Fruit fly (Drosophila melanogaster): ENCODE measurements around the gene Anp.

Gene Anp

dm6 chr3R:30195606-30196049, 14.1 kb upstream of the Anp start (continued):
- TF ChIP-seq Hmx (GFP tag; optimal IDR thresholded peaks at IDR 0.05), result no peak
- TF ChIP-seq CG15073 (GFP tag; optimal IDR thresholded peaks at IDR 0.05), result no peak
- no peak for TF ChIP-seq bab2 (GFP tag; optimal IDR thresholded peaks at IDR 0.05)
- TF ChIP-seq Sox100B (GFP tag; optimal IDR thresholded peaks at IDR 0.05), result no peak
- 0 out of 2 replicates have a peak, but pooled peaks have one; percentile 10 for TF ChIP-seq ato (GFP tag; IDR thresholded peaks at IDR 0.05; ENCODE audit: partially characterized antibody)
- TF ChIP-seq CG15601 (tag; optimal IDR thresholded peaks at IDR 0.05), result peak; percentile 40
- TF ChIP-seq Dip3 (GFP tag; optimal IDR thresholded peaks at IDR 0.05), result peak; percentile 14
- TF ChIP-seq Kr (GFP tag; optimal IDR thresholded peaks at IDR 0.05), result no peak
- TF ChIP-seq CG4854 (GFP tag; optimal IDR thresholded peaks at IDR 0.05), result no peak
- peak; percentile 35 for TF ChIP-seq CG12071 (GFP tag; optimal IDR thresholded peaks at IDR 0.05)
- TF ChIP-seq CG1233 (GFP tag; optimal IDR thresholded peaks at IDR 0.05), result no peak
- TF ChIP-seq shn (GFP tag; optimal IDR thresholded peaks at IDR 0.05), result peak; percentile 22
- peak; percentile 28; the same call in 1 of the 2 replicates for TF ChIP-seq Dref (GFP tag; IDR thresholded peaks at IDR 0.05)
- peak; percentile 20 for TF ChIP-seq Fer2 (tag; optimal IDR thresholded peaks at IDR 0.05)
- peak; percentile 56 for TF ChIP-seq pita (GFP tag; optimal IDR thresholded peaks at IDR 0.05)
- TF ChIP-seq CG3995 (GFP tag; optimal IDR thresholded peaks at IDR 0.05), result no peak
- TF ChIP-seq CG17328 (GFP tag; IDR thresholded peaks at IDR 0.05), result no peak; the same call in 1 of the 2 replicates
- no peak for TF ChIP-seq fd64A (GFP tag; optimal IDR thresholded peaks at IDR 0.05)
- no peak for TF ChIP-seq eve (GFP tag; optimal IDR thresholded peaks at IDR 0.05)
- TF ChIP-seq CG12942 (GFP tag; optimal IDR thresholded peaks at IDR 0.05), result peak; percentile 24
- no peak for TF ChIP-seq gro (GFP tag; optimal IDR thresholded peaks at IDR 0.05)
- TF ChIP-seq btn (GFP tag; optimal IDR thresholded peaks at IDR 0.05), result no peak
- no peak for TF ChIP-seq fd3F (GFP tag; optimal IDR thresholded peaks at IDR 0.05)
- TF ChIP-seq CG17361 (GFP tag; IDR thresholded peaks at IDR 0.05), result 0 out of 3 replicates have a peak, but pooled peaks have one; percentile 25
- TF ChIP-seq trem (tag; optimal IDR thresholded peaks at IDR 0.05), result no peak
- peak; percentile 4 for TF ChIP-seq CG9876 (GFP tag; optimal IDR thresholded peaks at IDR 0.05)
- no peak for TF ChIP-seq CG15479 (GFP tag; optimal IDR thresholded peaks at IDR 0.05)
- TF ChIP-seq CG6654 (GFP tag; optimal IDR thresholded peaks at IDR 0.05), result no peak
- 0 out of 2 replicates have a peak, but pooled peaks have one; percentile 20 for TF ChIP-seq CG14667 (GFP tag; IDR thresholded peaks at IDR 0.05)
- TF ChIP-seq CG4820 (GFP tag; optimal IDR thresholded peaks at IDR 0.05), result no peak
- no peak for TF ChIP-seq Gsc (GFP tag; IDR thresholded peaks at IDR 0.05)
- TF ChIP-seq vvl (GFP tag; IDR thresholded peaks at IDR 0.05), result peak; percentile 75
- TF ChIP-seq Xbp1 (GFP tag; optimal IDR thresholded peaks at IDR 0.05), result peak; percentile 62
- TF ChIP-seq insv (GFP tag; optimal IDR thresholded peaks at IDR 0.05), result no peak
- TF ChIP-seq CG1603 (tag; optimal IDR thresholded peaks at IDR 0.05), result peak; percentile 37
- TF ChIP-seq Ets65A (GFP tag), result no peak
- TF ChIP-seq CG9932 (GFP tag; IDR thresholded peaks at IDR 0.05), result no peak

dm6 chr3R:30196128-30196527, 13.6 kb upstream of the Anp start, which contains the start of gene CG15531:
CG15531 (minus strand) TSS chr3R:30196228.
- TF ChIP-seq sens-2 (GFP tag; IDR thresholded peaks at IDR 0.05) (no peak), Sry-β (GFP tag; optimal IDR thresholded peaks at IDR 0.05) (no peak)

DNA sequence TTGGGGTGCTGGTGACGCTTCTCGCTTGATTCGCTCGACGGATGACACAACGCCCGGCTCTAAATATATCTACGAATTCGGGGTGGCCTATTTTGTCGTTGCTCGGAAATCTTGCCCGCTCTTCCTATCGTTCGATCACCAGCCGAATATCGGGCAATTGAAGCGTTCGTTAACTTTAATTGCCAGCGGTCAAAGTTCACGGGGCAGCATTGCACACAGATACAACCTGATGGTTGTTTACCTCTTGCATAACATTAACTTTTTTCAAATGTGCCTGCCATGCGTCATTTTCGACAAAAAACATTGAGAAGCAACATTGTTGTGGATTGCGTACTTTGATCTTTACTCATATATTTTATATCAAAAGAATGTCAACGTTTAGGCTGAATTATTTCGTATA, 12.0 kb upstream of the Anp start:
- no peak for TF ChIP-seq gt (GFP tag; IDR thresholded peaks at IDR 0.05)
- TF ChIP-seq CG12769 (tag; optimal IDR thresholded peaks at IDR 0.05), result peak; percentile 68
- peak; percentile 3 for TF ChIP-seq sug (tag; optimal IDR thresholded peaks at IDR 0.05)
- peak in 1 of 2 experiments; percentile 88 for TF ChIP-seq Pdp1 (GFP tag; optimal IDR thresholded peaks at IDR 0.05)
- peak; percentile 22 for TF ChIP-seq Deaf1 (tag; optimal IDR thresholded peaks at IDR 0.05)
- TF ChIP-seq Hr78 (GFP tag; optimal IDR thresholded peaks at IDR 0.05), result peak in 1 of 2 experiments; percentile 97
